Fruit fly (Drosophila melanogaster) whole organism, wandering third instar larva: ENCODE results near the gene CG43740.

ENCODE experiments used
- Abd-B ChIP-seq: fragments of >200 bp; optimal IDR thresholded peaks from 2 replicates; lab custom pipeline; 2017; ENCODE audit warnings: missing biosample characterization, missing genetic modification characterization
- CG32264 ChIP-seq: fragments of 200-800 bp; sonication (Bioruptor generic); optimal IDR thresholded peaks from 2 replicates; lab custom pipeline; 2016; ENCODE audit warnings: missing biosample characterization, missing genetic modification characterization
- Dif ChIP-seq: fragments of 200-275, 200-300 bp; sonication (Bioruptor generic); optimal IDR thresholded peaks from 2 replicates; lab custom pipeline; 2018; ENCODE audit warnings: missing biosample characterization, missing genetic modification characterization; ENCODE audit not compliant: partially characterized antibody
- GATAd ChIP-seq: sonication (Bioruptor generic); optimal IDR thresholded peaks from 2 replicates; lab custom pipeline; 2016; ENCODE audit warnings: missing biosample characterization, missing genetic modification characterization
- HLH106 ChIP-seq: fragments of 200-800 bp; optimal IDR thresholded peaks from 3 replicates; lab custom pipeline; 2019; ENCODE audit warnings: missing biosample characterization, mild to moderate bottlenecking, missing genetic modification characterization, moderate library complexity
- Hr78 ChIP-seq: fragments of >200 bp; optimal IDR thresholded peaks from 2 replicates; lab custom pipeline; 2017; ENCODE audit warnings: missing biosample characterization, missing genetic modification characterization
- Hr83 ChIP-seq: fragments of 200-300 bp; sonication (Bioruptor generic); optimal IDR thresholded peaks from 2 replicates; lab custom pipeline; 2016; ENCODE audit warnings: missing biosample characterization, mild to moderate bottlenecking, missing genetic modification characterization, moderate library complexity; ENCODE audit not compliant: poor library complexity, severe bottlenecking
- Jra ChIP-seq: sonication (Bioruptor generic); optimal IDR thresholded peaks from 2 replicates; lab custom pipeline; 2016; ENCODE audit warnings: missing biosample characterization, missing genetic modification characterization
- Myc ChIP-seq: fragments of >200 bp; optimal IDR thresholded peaks from 2 replicates; lab custom pipeline; 2017
- N ChIP-seq: fragments of >200 bp; optimal IDR thresholded peaks from 2 replicates; lab custom pipeline; 2018; ENCODE audit warnings: missing biosample characterization, missing external identifiers, missing genetic modification characterization
- OdsH ChIP-seq: fragments of 200-800 bp; sonication (Bioruptor generic); optimal IDR thresholded peaks from 2 replicates; lab custom pipeline; 2016; ENCODE audit warnings: missing biosample characterization, mild to moderate bottlenecking, missing genetic modification characterization
- Rel ChIP-seq, 2 experiments: fragments of 200-800 bp; sonication (Bioruptor generic) in 1 of 2; optimal IDR thresholded peaks; 2 replicates in 1 of 2; 3 replicates in 1 of 2; lab custom pipeline; 2016 to 2019; ENCODE audit warnings: mild to moderate bottlenecking in 2 of 2, missing biosample characterization in 2 of 2, missing genetic modification characterization in 2 of 2, moderate library complexity in 1 of 2
- Sp1 ChIP-seq: fragments of 200-800 bp; sonication (Bioruptor generic); optimal IDR thresholded peaks from 3 replicates; lab custom pipeline; 2019; ENCODE audit warnings: missing biosample characterization, mild to moderate bottlenecking, missing genetic modification characterization, moderate library complexity
- br ChIP-seq: fragments of 200-800 bp; sonication (Bioruptor generic); optimal IDR thresholded peaks from 2 replicates; lab custom pipeline; 2016; ENCODE audit warnings: missing biosample characterization, missing genetic modification characterization
- brk ChIP-seq: fragments of 200-800 bp; sonication (Bioruptor generic); optimal IDR thresholded peaks from 2 replicates; lab custom pipeline; 2016; ENCODE audit warnings: missing biosample characterization, mild to moderate bottlenecking, missing genetic modification characterization
- dl ChIP-seq, 2 experiments: fragments of 175-275, 200-275 bp in 1 of 2; fragments of 200-275 bp in 1 of 2; sonication (Bioruptor generic); optimal IDR thresholded peaks; lab custom pipeline; 2018; ENCODE audit warnings: mild to moderate bottlenecking in 2 of 2, missing biosample characterization in 2 of 2, missing genetic modification characterization in 2 of 2, moderate library complexity in 2 of 2; ENCODE audit not compliant: partially characterized antibody in 2 of 2, insufficient read depth in 1 of 2
- dmrt93B ChIP-seq: fragments of 200-800 bp; sonication (Bioruptor generic); optimal IDR thresholded peaks from 2 replicates; lab custom pipeline; 2018; ENCODE audit warnings: missing biosample characterization, mild to moderate bottlenecking, missing genetic modification characterization
- dsf ChIP-seq: sonication (Bioruptor generic); optimal IDR thresholded peaks from 2 replicates; lab custom pipeline; 2016; ENCODE audit warnings: missing biosample characterization, missing genetic modification characterization, borderline replicate concordance
- ey ChIP-seq: fragments of 200-800 bp; sonication (Bioruptor generic); optimal IDR thresholded peaks from 2 replicates; lab custom pipeline; 2016; ENCODE audit warnings: missing biosample characterization, missing genetic modification characterization
- foxo ChIP-seq, 2 experiments: fragments of 200-800 bp; sonication (Bioruptor generic); optimal IDR thresholded peaks; 2 replicates in 1 of 2; 3 replicates in 1 of 2; lab custom pipeline; 2016 to 2017; ENCODE audit warnings: missing biosample characterization in 2 of 2, missing genetic modification characterization in 2 of 2
- fru ChIP-seq: fragments of 200-800 bp; sonication (Bioruptor generic); optimal IDR thresholded peaks from 3 replicates; lab custom pipeline; 2016; ENCODE audit warnings: missing biosample characterization, mild to moderate bottlenecking, missing genetic modification characterization
- h ChIP-seq: fragments of 200-800 bp; sonication (Bioruptor generic); optimal IDR thresholded peaks from 3 replicates; lab custom pipeline; 2016; ENCODE audit warnings: missing biosample characterization, mild to moderate bottlenecking, missing genetic modification characterization
- jim ChIP-seq: fragments of 175-275, 200-325 bp; sonication (Bioruptor generic); optimal IDR thresholded peaks from 2 replicates; lab custom pipeline; 2016; ENCODE audit warnings: missing biosample characterization, mild to moderate bottlenecking, missing genetic modification characterization
- lola ChIP-seq: fragments of >200 bp; optimal IDR thresholded peaks from 2 replicates; lab custom pipeline; 2017; ENCODE audit warnings: missing biosample characterization, missing genetic modification characterization
- pan ChIP-seq: fragments of >200 bp; optimal IDR thresholded peaks from 2 replicates; lab custom pipeline; 2017
- psq ChIP-seq: fragments of 200-800 bp; sonication (Bioruptor generic); optimal IDR thresholded peaks from 3 replicates; lab custom pipeline; 2017; ENCODE audit warnings: missing biosample characterization, mild to moderate bottlenecking, missing genetic modification characterization, moderate library complexity
- rgr ChIP-seq: fragments of 200-800 bp; sonication (Bioruptor generic); optimal IDR thresholded peaks from 3 replicates; lab custom pipeline; 2016; ENCODE audit warnings: missing biosample characterization, mild to moderate bottlenecking, missing genetic modification characterization
- sage ChIP-seq: fragments of 200-800 bp; sonication (Bioruptor generic); optimal IDR thresholded peaks from 2 replicates; lab custom pipeline; 2016; ENCODE audit warnings: missing biosample characterization, mild to moderate bottlenecking, missing genetic modification characterization
- sv ChIP-seq: fragments of 200-800 bp; sonication (Bioruptor generic); optimal IDR thresholded peaks from 3 replicates; lab custom pipeline; 2016; ENCODE audit warnings: missing biosample characterization, missing genetic modification characterization
- tai ChIP-seq: sonication (Bioruptor generic); optimal IDR thresholded peaks from 2 replicates; lab custom pipeline; 2016; ENCODE audit warnings: missing biosample characterization, missing genetic modification characterization

Gene CG43740

DNA sequence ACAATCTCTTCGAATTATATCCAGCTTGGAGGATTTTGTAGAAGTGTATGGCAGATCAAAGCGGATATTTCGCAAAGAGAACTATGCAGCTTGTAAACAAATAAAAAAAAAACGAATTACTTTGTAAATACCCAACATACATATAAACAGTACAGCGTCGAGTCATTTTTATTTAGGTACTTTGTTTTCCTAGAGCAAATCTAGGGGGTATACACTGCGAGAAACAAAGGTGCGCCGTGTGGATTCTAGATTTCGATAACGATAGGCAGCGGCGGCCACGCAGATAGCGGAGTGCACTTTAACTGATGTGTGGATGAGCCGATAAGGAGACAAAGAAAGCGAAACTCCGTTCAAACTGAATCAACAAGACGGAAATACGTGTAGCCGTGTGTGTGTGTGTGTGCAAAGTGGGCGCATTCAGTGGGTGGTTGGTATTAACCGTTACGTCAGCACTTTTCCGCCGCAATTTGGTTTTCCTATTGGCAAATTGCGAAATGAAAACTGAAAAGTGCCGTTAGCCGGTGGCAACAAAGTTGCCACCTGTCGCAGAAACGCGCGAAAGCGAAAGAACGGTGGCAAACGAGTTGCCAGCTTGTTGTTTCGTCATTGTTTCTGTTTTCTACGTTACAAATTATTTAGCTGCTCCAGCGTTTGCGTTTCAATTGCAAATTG is 31.2 kb downstream of the CG43740 start (continued):
- peak; percentile 29 for TF ChIP-seq fru (GFP tag; lab: Kevin White, UChicago)
- no peak for TF ChIP-seq Dif

DNA sequence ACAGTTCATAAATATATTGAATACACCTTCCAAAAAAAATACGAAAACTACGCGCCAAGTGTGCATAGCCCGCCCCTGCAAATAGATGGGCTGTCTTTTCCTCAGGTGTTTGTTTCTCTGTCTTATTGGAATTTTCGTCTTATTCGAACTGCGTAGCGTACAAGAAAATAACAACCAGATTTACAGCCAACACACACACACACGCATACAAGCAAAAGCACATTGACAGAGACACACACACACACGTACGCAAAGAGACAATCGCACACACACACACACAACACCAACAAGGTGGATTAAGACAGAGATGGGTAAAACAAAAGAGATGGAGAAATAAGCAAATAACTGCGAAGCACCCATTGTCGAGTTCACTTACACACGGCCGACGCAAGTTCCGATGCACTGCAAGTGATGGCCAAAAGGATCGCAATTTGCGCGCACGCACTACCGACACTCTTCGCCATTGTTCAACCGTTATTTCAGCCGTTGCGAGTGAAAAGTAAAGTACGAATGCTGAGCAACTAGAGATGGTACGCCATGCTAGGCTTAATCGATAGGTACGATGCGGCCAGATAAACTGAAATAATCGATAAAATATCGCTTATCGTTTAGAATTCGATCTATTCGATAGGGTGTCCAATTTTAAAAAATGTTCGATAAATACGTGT is 32.4 kb downstream of the CG43740 start:
- TF ChIP-seq fru (GFP tag; lab: Kevin White, UChicago) (peak; percentile 27), dmrt93B (no peak), lola (GFP tag; lab: Kevin White, UChicago) (no peak), HLH106 (tag; lab: Kevin White, UChicago) (peak; percentile 6), Myc (lab: Kevin White, UChicago) (no peak), sv (GFP tag; lab: Kevin White, UChicago) (no peak), CG32264 (GFP tag; lab: Kevin White, UChicago) (no peak), foxo (GFP tag; optimal IDR thresholded peaks at IDR 0.05; lab: Kevin White, UChicago) (peak in 1 of 2 experiments; percentile 50), Rel (GFP tag; optimal IDR thresholded peaks at IDR 0.05; lab: Kevin White, UChicago) (no peak), Rel (tag; optimal IDR thresholded peaks at IDR 0.05; lab: Kevin White, UChicago) (peak; percentile 57), rgr (GFP tag; lab: Kevin White, UChicago) (no peak), jim (GFP tag; lab: Kevin White, UChicago) (no peak), psq (peak; percentile 7), dsf (GFP tag; lab: Kevin White, UChicago) (no peak), sage (GFP tag; lab: Kevin White, UChicago) (no peak), br (no peak), tai (GFP tag; lab: Kevin White, UChicago) (no peak), Dif (no peak), ey (GFP tag; lab: Kevin White, UChicago) (no peak), brk (no peak), Abd-B (GFP tag; lab: Kevin White, UChicago) (no peak), Jra (GFP tag; lab: Kevin White, UChicago) (peak; percentile 9), Hr83 (GFP tag; lab: Kevin White, UChicago) (no peak), dl (GFP tag; optimal IDR thresholded peaks at IDR 0.05; lab: Kevin White, UChicago; ENCODE audit: insufficient read depth in 1 of 2, partially characterized antibody in 2 of 2) (no peak), GATAd (GFP tag; lab: Kevin White, UChicago) (no peak), Sp1 (GFP tag; lab: Kevin White, UChicago) (peak; percentile 54), h (GFP tag; lab: Kevin White, UChicago) (peak; percentile 49), Hr78 (GFP tag; lab: Kevin White, UChicago) (no peak)
- TF ChIP-seq, all 38 proteins: peak for 8

DNA sequence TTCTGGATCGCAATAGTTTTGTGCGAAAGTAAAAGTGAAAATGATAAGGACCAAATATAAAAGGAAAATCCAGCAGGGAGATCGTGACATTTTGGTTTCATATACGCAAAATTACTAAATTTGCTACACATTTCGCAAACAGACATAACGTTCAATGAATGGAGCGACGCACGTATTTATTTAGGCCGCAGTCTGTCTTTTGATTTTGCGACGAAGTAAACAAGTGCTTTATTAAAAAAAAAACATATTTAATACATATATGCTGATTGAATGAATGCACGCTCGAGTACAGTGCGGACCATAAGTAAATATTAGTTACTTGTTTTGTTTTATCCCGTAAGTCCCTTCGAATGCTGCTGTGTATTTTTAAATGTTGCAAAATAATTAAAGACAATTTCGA is 33.9 kb downstream of the CG43740 start, which contains the start of gene CG32679:
Gene CG32679, minus strand, starts transcription at position 101 of the 400 bp plus-strand sequence.
- TF ChIP-seq pan (lab: Kevin White, UChicago) (no peak), Jra (GFP tag; lab: Kevin White, UChicago) (no peak), Abd-B (GFP tag; lab: Kevin White, UChicago) (no peak), Hr83 (GFP tag; lab: Kevin White, UChicago) (no peak), Dif (no peak)

DNA sequence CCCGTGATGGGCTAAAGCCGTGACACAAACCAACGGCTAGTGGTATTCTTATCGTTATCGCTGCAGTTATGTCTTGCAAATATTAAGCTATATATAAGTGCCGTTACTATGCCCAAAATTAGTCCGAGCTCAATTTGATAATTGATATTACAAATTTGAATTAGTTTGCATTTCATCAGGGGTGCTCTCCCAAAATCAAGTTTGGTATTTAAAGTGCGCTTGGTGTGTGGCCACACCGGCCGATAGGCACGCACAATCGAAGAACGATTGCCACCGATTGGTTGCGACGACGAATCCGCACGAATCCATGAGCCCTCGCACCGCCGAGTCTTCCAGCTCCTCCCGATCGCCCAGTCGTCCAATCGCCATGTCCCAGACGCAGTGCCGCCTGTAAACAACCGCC is 34.4 kb downstream of the CG43740 start, which contains the start of gene CG17841:
Gene CG17841, plus strand, starts transcription at position 252 of the 403 bp plus-strand sequence.
- TF ChIP-seq dsf (GFP tag; lab: Kevin White, UChicago) (no peak), N (GFP tag; lab: Kevin White, UChicago) (no peak), OdsH (GFP tag; lab: Kevin White, UChicago) (no peak), h (GFP tag; lab: Kevin White, UChicago) (no peak), dmrt93B (no peak), br (no peak), Jra (GFP tag; lab: Kevin White, UChicago) (no peak), Hr83 (GFP tag; lab: Kevin White, UChicago) (no peak), tai (GFP tag; lab: Kevin White, UChicago) (no peak), psq (no peak), jim (GFP tag; lab: Kevin White, UChicago) (no peak), rgr (GFP tag; lab: Kevin White, UChicago) (no peak), sage (GFP tag; lab: Kevin White, UChicago) (no peak), dl (GFP tag; optimal IDR thresholded peaks at IDR 0.05; lab: Kevin White, UChicago; ENCODE audit: insufficient read depth in 1 of 2, partially characterized antibody in 2 of 2) (no peak), Abd-B (GFP tag; lab: Kevin White, UChicago) (no peak)
